Fruit fly (Drosophila melanogaster) whole organism, embryonic: ENCODE measurements around the gene Nxf3.
A peak's percentile ranks its signal among the peaks of the same experiment; 100 is the strongest.

Experiments used
- Adf1 ChIP-seq: fragments of 200-800 bp; sonication (Bioruptor generic); IDR thresholded peaks from 2 replicates; pipeline ENCODE4 v1.3.6; 2022; ENCODE audit warnings: missing biosample characterization, missing genetic modification characterization
- C15 ChIP-seq: fragments of 200-800 bp; sonication (Bioruptor generic); IDR thresholded peaks from 3 replicates; pipeline ENCODE4 v1.3.6; 2022; ENCODE audit warnings: missing biosample characterization, missing genetic modification characterization
- CG10209 ChIP-seq: fragments of 200-800 bp; sonication (Bioruptor generic); optimal IDR thresholded peaks from 3 replicates; lab custom pipeline; 2017; ENCODE audit warnings: missing biosample characterization, mild to moderate bottlenecking, missing genetic modification characterization, missing genetic modification reagents
- CG10565 ChIP-seq: fragments of 200-800 bp; sonication (Bioruptor generic); optimal IDR thresholded peaks from 3 replicates; lab custom pipeline; 2016; ENCODE audit warnings: missing biosample characterization, mild to moderate bottlenecking, missing genetic modification characterization
- CG11504 ChIP-seq: fragments of 200-800 bp; sonication (Bioruptor generic); optimal IDR thresholded peaks from 3 replicates; lab custom pipeline; 2019; ENCODE audit warnings: missing biosample characterization, mild to moderate bottlenecking, missing genetic modification characterization, moderate library complexity
- CG12744 ChIP-seq: fragments of 200-800 bp; sonication (Bioruptor generic); optimal IDR thresholded peaks from 2 replicates; lab custom pipeline; 2016; ENCODE audit warnings: missing biosample characterization, missing genetic modification characterization
- CG13894 ChIP-seq: fragments of 200-800 bp; sonication (Bioruptor generic); optimal IDR thresholded peaks from 3 replicates; lab custom pipeline; 2018; ENCODE audit warnings: missing biosample characterization, mild to moderate bottlenecking, missing genetic modification characterization, moderate library complexity
- CG14014 ChIP-seq: fragments of 200-800 bp; sonication (Bioruptor generic); IDR thresholded peaks from 2 replicates; pipeline ENCODE4 v1.3.6; 2022; ENCODE audit warnings: missing biosample characterization, missing genetic modification characterization
- CG14050 ChIP-seq: fragments of 200-800 bp; sonication (Bioruptor generic); IDR thresholded peaks from 3 replicates; pipeline ENCODE4 v1.3.6; 2022; ENCODE audit warnings: missing biosample characterization, missing genetic modification characterization
- CG14965 ChIP-seq: fragments of 200-800 bp; sonication (Bioruptor generic); optimal IDR thresholded peaks from 2 replicates; lab custom pipeline; 2016; ENCODE audit warnings: missing biosample characterization, missing genetic modification characterization, borderline replicate concordance
- CG1647 ChIP-seq: fragments of 200-800 bp; sonication (Bioruptor generic); optimal IDR thresholded peaks from 3 replicates; lab custom pipeline; 2016; ENCODE audit warnings: missing biosample characterization, missing genetic modification characterization
- CG17385 ChIP-seq: fragments of 200-800 bp; sonication (Bioruptor generic); optimal IDR thresholded peaks from 3 replicates; lab custom pipeline; 2018; ENCODE audit warnings: missing biosample characterization, mild to moderate bottlenecking, missing genetic modification characterization
- CG18262 ChIP-seq: fragments of 200-800 bp; optimal IDR thresholded peaks from 3 replicates; lab custom pipeline; 2019; ENCODE audit warnings: missing biosample characterization, mild to moderate bottlenecking, missing genetic modification characterization, moderate library complexity
- CG2678 ChIP-seq: fragments of 200-800 bp; sonication (Bioruptor generic); optimal IDR thresholded peaks from 3 replicates; lab custom pipeline; 2019; ENCODE audit warnings: missing biosample characterization, mild to moderate bottlenecking, missing genetic modification characterization, moderate library complexity
- CG3163 ChIP-seq: fragments of 200-800 bp; sonication (Bioruptor generic); optimal IDR thresholded peaks from 3 replicates; lab custom pipeline; 2016; ENCODE audit warnings: missing biosample characterization, missing genetic modification characterization
- CG3281 ChIP-seq: fragments of 200-800 bp; sonication (Bioruptor generic); optimal IDR thresholded peaks from 3 replicates; lab custom pipeline; 2017; ENCODE audit warnings: missing biosample characterization, mild to moderate bottlenecking, missing genetic modification characterization
- CG4424 ChIP-seq: fragments of 200-800 bp; sonication (Bioruptor generic); optimal IDR thresholded peaks from 3 replicates; lab custom pipeline; 2016; ENCODE audit warnings: missing biosample characterization, missing genetic modification characterization
- CG5245 ChIP-seq: fragments of 200-800 bp; sonication (Bioruptor generic); optimal IDR thresholded peaks from 3 replicates; lab custom pipeline; 2016; ENCODE audit warnings: missing biosample characterization, missing genetic modification characterization
- Dfd ChIP-seq, 2 experiments: fragments of >200 bp; optimal IDR thresholded peaks; 2 replicates each; lab custom pipeline; 2017; ENCODE audit warnings: missing biosample characterization in 2 of 2, missing genetic modification characterization in 2 of 2
- Dip2 ChIP-seq: fragments of 200-800 bp; sonication (Bioruptor generic); IDR thresholded peaks from 2 replicates; pipeline ENCODE4 v1.3.6; 2022; ENCODE audit warnings: missing biosample characterization, missing genetic modification characterization
- E2f1 ChIP-seq: fragments of 200-800 bp; sonication (Bioruptor generic); IDR thresholded peaks from 2 replicates; pipeline ENCODE4 v1.3.6; 2022; ENCODE audit warnings: missing biosample characterization, missing genetic modification characterization
- Ets65A ChIP-seq: fragments of 200-800 bp; sonication (Bioruptor generic); peaks from one replicate; lab custom pipeline; 2016; ENCODE audit warnings: missing biosample characterization, missing genetic modification characterization
- HLH4C ChIP-seq: fragments of 200-800 bp; sonication (Bioruptor generic); IDR thresholded peaks from 3 replicates; pipeline ENCODE4 v1.3.6; 2022; ENCODE audit warnings: missing biosample characterization, missing genetic modification characterization; ENCODE audit not compliant: partially characterized antibody
- Hmx ChIP-seq: fragments of 200-800 bp; sonication (Bioruptor generic); optimal IDR thresholded peaks from 2 replicates; lab custom pipeline; 2016; ENCODE audit warnings: missing biosample characterization, missing genetic modification characterization
- Max ChIP-seq: fragments of 200-800 bp; sonication (Bioruptor generic); optimal IDR thresholded peaks from 2 replicates; lab custom pipeline; 2016; ENCODE audit warnings: missing biosample characterization, mild to moderate bottlenecking, missing genetic modification characterization
- NC2β ChIP-seq: fragments of 200-800 bp; sonication (Bioruptor generic); optimal IDR thresholded peaks from 2 replicates; lab custom pipeline; 2016; ENCODE audit warnings: missing biosample characterization, missing genetic modification characterization
- Nf-YC ChIP-seq: fragments of 200-800 bp; optimal IDR thresholded peaks from 3 replicates; lab custom pipeline; 2019; ENCODE audit warnings: missing biosample characterization, mild to moderate bottlenecking, missing genetic modification characterization, moderate library complexity
- Oli ChIP-seq: fragments of 200-800 bp; sonication (Bioruptor generic); optimal IDR thresholded peaks from 2 replicates; lab custom pipeline; 2018; ENCODE audit warnings: missing biosample characterization, mild to moderate bottlenecking, missing genetic modification characterization, moderate library complexity
- Stat92E ChIP-seq, 3 experiments: fragments of >200 bp in 2 of 3; fragments of 200-800 bp in 1 of 3; sonication (Bioruptor generic) in 1 of 3; optimal IDR thresholded peaks; 2 replicates each; lab custom pipeline; 2017 to 2019; ENCODE audit warnings: missing biosample characterization in 3 of 3, missing genetic modification characterization in 3 of 3, mild to moderate bottlenecking in 1 of 3, moderate library complexity in 1 of 3
- Trl ChIP-seq, 3 experiments: fragments of >200 bp in 2 of 3; fragments of 200-800 bp in 1 of 3; sonication (Bioruptor generic) in 1 of 3; optimal IDR thresholded peaks; 2 replicates in 1 of 3; 3 replicates in 2 of 3; lab custom pipeline; 2016 to 2017; ENCODE audit warnings: missing biosample characterization in 1 of 3, missing genetic modification characterization in 1 of 3
- ato ChIP-seq: fragments of 200-800 bp; sonication (Bioruptor generic); IDR thresholded peaks from 2 replicates; pipeline ENCODE4 v1.3.6; 2022; ENCODE audit warnings: missing biosample characterization, missing genetic modification characterization; ENCODE audit not compliant: partially characterized antibody
- bbx ChIP-seq: fragments of 200-800 bp; sonication (Bioruptor generic); IDR thresholded peaks from 2 replicates; pipeline ENCODE4 v1.3.6; 2022; ENCODE audit warnings: missing biosample characterization, missing genetic modification characterization; ENCODE audit not compliant: partially characterized antibody
- dm ChIP-seq: fragments of 200-800 bp; sonication (Bioruptor generic); optimal IDR thresholded peaks from 3 replicates; lab custom pipeline; 2016; ENCODE audit warnings: missing biosample characterization, missing genetic modification characterization
- dmrt11E ChIP-seq: fragments of 200-800 bp; sonication (Bioruptor generic); optimal IDR thresholded peaks from 3 replicates; lab custom pipeline; 2018; ENCODE audit warnings: missing biosample characterization, mild to moderate bottlenecking, missing genetic modification characterization, moderate library complexity
- ems ChIP-seq: fragments of 200-800 bp; sonication (Bioruptor generic); optimal IDR thresholded peaks from 3 replicates; lab custom pipeline; 2016; ENCODE audit warnings: missing biosample characterization, missing genetic modification characterization
- klu ChIP-seq: fragments of 200-800 bp; sonication (Bioruptor generic); IDR thresholded peaks from 2 replicates; pipeline ENCODE4 v1.3.6; 2022; ENCODE audit warnings: missing biosample characterization, missing genetic modification characterization
- lmd ChIP-seq: fragments of 200-800 bp; sonication (Bioruptor generic); IDR thresholded peaks from 2 replicates; pipeline ENCODE4 v1.3.6; 2022; ENCODE audit warnings: missing biosample characterization, missing genetic modification characterization
- pan ChIP-seq, 4 experiments: fragments of >200 bp in 3 of 4; fragments of 200-800 bp in 1 of 4; sonication (Bioruptor generic) in 1 of 4; optimal IDR thresholded peaks in 3 of 4; IDR thresholded peaks in 1 of 4; 2 replicates each; pipeline versions ENCODE4 v1.3.6 to Lab custom; 2017 to 2022; ENCODE audit warnings: missing biosample characterization in 2 of 4, missing genetic modification characterization in 2 of 4, mixed read lengths in 1 of 4
- pnt ChIP-seq: fragments of 200-800 bp; sonication (Bioruptor generic); optimal IDR thresholded peaks from 3 replicates; lab custom pipeline; 2016; ENCODE audit warnings: missing biosample characterization, missing genetic modification characterization
- salm ChIP-seq: fragments of 200-800 bp; sonication (Bioruptor generic); optimal IDR thresholded peaks from 2 replicates; lab custom pipeline; 2018; ENCODE audit warnings: missing biosample characterization, mild to moderate bottlenecking, missing genetic modification characterization
- sens-2 ChIP-seq: fragments of 200-800 bp; sonication (Bioruptor generic); IDR thresholded peaks from 2 replicates; pipeline ENCODE4 v1.3.6; 2022; ENCODE audit warnings: missing biosample characterization, missing genetic modification characterization
- slou ChIP-seq: fragments of 200-800 bp; sonication (Bioruptor generic); optimal IDR thresholded peaks from 3 replicates; lab custom pipeline; 2016; ENCODE audit warnings: missing biosample characterization, missing genetic modification characterization
- so ChIP-seq: fragments of 200-800 bp; sonication (Bioruptor generic); IDR thresholded peaks from 3 replicates; pipeline ENCODE4 v1.3.6; 2022; ENCODE audit warnings: missing biosample characterization, missing genetic modification characterization
- tio ChIP-seq: fragments of 200-800 bp; sonication (Bioruptor generic); optimal IDR thresholded peaks from 2 replicates; lab custom pipeline; 2017; ENCODE audit warnings: missing biosample characterization, missing genetic modification characterization, inconsistent platforms
- twi ChIP-seq: fragments of 200-800 bp; optimal IDR thresholded peaks from 2 replicates; lab custom pipeline; 2019; ENCODE audit warnings: missing biosample characterization, mild to moderate bottlenecking, missing genetic modification characterization, moderate library complexity
- tx ChIP-seq: fragments of 200-800 bp; sonication (Bioruptor generic); optimal IDR thresholded peaks from 2 replicates; lab custom pipeline; 2016; ENCODE audit warnings: missing biosample characterization, missing genetic modification characterization
- wdn ChIP-seq: fragments of 200-800 bp; sonication (Bioruptor generic); IDR thresholded peaks from 2 replicates; pipeline ENCODE4 v1.3.6; 2022; ENCODE audit warnings: missing biosample characterization, missing genetic modification characterization
- wek ChIP-seq: fragments of 200-800 bp; sonication (Bioruptor generic); optimal IDR thresholded peaks from 3 replicates; lab custom pipeline; 2018; ENCODE audit warnings: missing biosample characterization, mild to moderate bottlenecking, missing genetic modification characterization, moderate library complexity

Nxf3 gene

dm6 chr3L:13928769-13929594 lies 36.0 kb upstream of the Nxf3 start, which contains the start of the genes CG8833 and DCTN1-p150 (continued):
- TF ChIP-seq bbx (GFP tag; lab: Robert Waterston, UW) (no peak), Trl (optimal IDR thresholded peaks at IDR 0.05; lab: Kevin White, UChicago) (no peak), Trl (GFP tag; optimal IDR thresholded peaks at IDR 0.05; lab: Kevin White, UChicago) (peak; percentile 10), Adf1 (GFP tag; lab: Robert Waterston, UW) (no peak), tx (GFP tag; lab: Kevin White, UChicago) (no peak), tio (GFP tag; lab: Kevin White, UChicago) (no peak), slou (GFP tag; lab: Kevin White, UChicago) (no peak), Hmx (GFP tag; lab: Kevin White, UChicago) (no peak), CG14965 (GFP tag; lab: Kevin White, UChicago) (no peak), lmd (GFP tag; lab: Robert Waterston, UW) (peak; percentile 48), E2f1 (GFP tag; lab: Robert Waterston, UW) (no peak), salm (tag; lab: Kevin White, UChicago) (no peak), ems (GFP tag; lab: Kevin White, UChicago) (no peak), CG2678 (tag; lab: Kevin White, UChicago) (no peak), CG10565 (GFP tag; lab: Kevin White, UChicago) (no peak), Max (no peak), dmrt11E (tag; lab: Kevin White, UChicago) (peak; percentile 35), CG13894 (no peak), CG3281 (peak; percentile 6), CG12744 (GFP tag; lab: Kevin White, UChicago) (no peak), so (GFP tag; lab: Robert Waterston, UW) (no peak), CG11504 (tag; lab: Kevin White, UChicago) (no peak), pan (optimal IDR thresholded peaks at IDR 0.05; lab: Kevin White, UChicago) (no peak), pan (GFP tag; optimal IDR thresholded peaks at IDR 0.05 in 1 of 2, IDR thresholded peaks at IDR 0.05 in 1 of 2) (peak in 1 of 2 experiments; percentile 36), C15 (GFP tag; lab: Robert Waterston, UW) (no peak), dm (no peak), CG18262 (tag; lab: Kevin White, UChicago) (peak; percentile 53), pnt (peak; percentile 15), Dfd (GFP tag; optimal IDR thresholded peaks at IDR 0.05; lab: Kevin White, UChicago) (no peak), wek (GFP tag; lab: Kevin White, UChicago) (no peak), Oli (tag; lab: Kevin White, UChicago) (no peak), wdn (no peak), Stat92E (GFP tag; optimal IDR thresholded peaks at IDR 0.05; lab: Kevin White, UChicago) (no peak), Nf-YC (tag; lab: Kevin White, UChicago) (peak; percentile 45), CG4424 (GFP tag; lab: Kevin White, UChicago) (peak; percentile 57), NC2β (no peak), CG14050 (no peak; the same call in 2 of the 3 replicates), HLH4C (GFP tag; lab: Robert Waterston, UW) (no peak), CG14014 (GFP tag; lab: Robert Waterston, UW) (peak; percentile 51; the same call in 1 of the 2 replicates), CG10209 (GFP tag; lab: Kevin White, UChicago) (no peak), CG1647 (GFP tag; lab: Kevin White, UChicago) (no peak), CG3163 (GFP tag; lab: Kevin White, UChicago) (no peak), sens-2 (GFP tag; lab: Robert Waterston, UW) (no peak), CG17385 (GFP tag; lab: Kevin White, UChicago) (peak; percentile 36), Dip2 (GFP tag; lab: Robert Waterston, UW) (no peak), ato (GFP tag; lab: Robert Waterston, UW) (0 out of 2 replicates have a peak, but pooled peaks have one; percentile 16), twi (tag; lab: Kevin White, UChicago) (no peak), Ets65A (peak; percentile 89), klu (no peak), CG5245 (GFP tag; lab: Kevin White, UChicago) (peak; percentile 16)
